Worm (Caenorhabditis elegans) whole organism, L1 larva: ENCODE measurements around the gene EGAP2.2.

ENCODE experiments used
- aly-2 ChIP-seq: fragments of 150-350 bp; optimal IDR thresholded peaks from 2 replicates; lab custom pipeline; 2014; ENCODE audit warnings: missing biosample characterization, missing genetic modification characterization
- ama-1 ChIP-seq: fragments of 150-350 bp; optimal IDR thresholded peaks from 2 replicates; lab custom pipeline; 2014
- blmp-1 ChIP-seq: fragments of 150-350 bp; optimal IDR thresholded peaks from 2 replicates; lab custom pipeline; 2014; ENCODE audit warnings: missing biosample characterization, missing genetic modification characterization
- ceh-8 ChIP-seq: fragments of 200-800 bp; sonication (Bioruptor generic); optimal IDR thresholded peaks from 2 replicates; lab custom pipeline; 2018; ENCODE audit warnings: mild to moderate bottlenecking, missing genetic modification characterization, moderate library complexity, missing compliant biosample characterization
- ces-1 ChIP-seq: fragments of 150-350 bp; optimal IDR thresholded peaks from 2 replicates; lab custom pipeline; 2014; ENCODE audit warnings: missing biosample characterization, missing genetic modification reagents, missing genetic modification characterization
- egl-27 ChIP-seq, 2 experiments: fragments of 150-350 bp in 1 of 2; sonication (generic microtip); optimal IDR thresholded peaks; 3 replicates each; lab custom pipeline; 2017 to 2018; ENCODE audit warnings: missing biosample characterization in 2 of 2, missing genetic modification characterization in 2 of 2, missing genetic modification reagents in 2 of 2
- lin-15B ChIP-seq: fragments of 150-350 bp; sonication (generic microtip); optimal IDR thresholded peaks from 3 replicates; lab custom pipeline; 2014; ENCODE audit warnings: missing biosample characterization, missing genetic modification characterization
- mdl-1 ChIP-seq, 2 experiments: fragments of 150-350 bp; optimal IDR thresholded peaks; 2 replicates each; lab custom pipeline; 2014 to 2017; ENCODE audit warnings: missing biosample characterization in 2 of 2, missing genetic modification characterization in 2 of 2, inconsistent platforms in 1 of 2
- mep-1 ChIP-seq: fragments of 150-350 bp; optimal IDR thresholded peaks from 2 replicates; lab custom pipeline; 2014; ENCODE audit warnings: missing biosample characterization, missing genetic modification characterization
- unc-62 ChIP-seq: fragments of 150-350 bp; optimal IDR thresholded peaks from 2 replicates; lab custom pipeline; 2014; ENCODE audit warnings: missing biosample characterization, missing genetic modification reagents, missing genetic modification characterization
- zag-1 ChIP-seq: fragments of 150-350 bp; optimal IDR thresholded peaks from 2 replicates; lab custom pipeline; 2014; ENCODE audit warnings: missing biosample characterization, missing genetic modification characterization
- ztf-11 ChIP-seq, 2 experiments: sonication (generic microtip); optimal IDR thresholded peaks; 2 replicates each; lab custom pipeline; 2016 to 2017; ENCODE audit warnings: missing genetic modification characterization in 2 of 2, missing biosample characterization in 1 of 2, missing compliant biosample characterization in 1 of 2

DNA sequence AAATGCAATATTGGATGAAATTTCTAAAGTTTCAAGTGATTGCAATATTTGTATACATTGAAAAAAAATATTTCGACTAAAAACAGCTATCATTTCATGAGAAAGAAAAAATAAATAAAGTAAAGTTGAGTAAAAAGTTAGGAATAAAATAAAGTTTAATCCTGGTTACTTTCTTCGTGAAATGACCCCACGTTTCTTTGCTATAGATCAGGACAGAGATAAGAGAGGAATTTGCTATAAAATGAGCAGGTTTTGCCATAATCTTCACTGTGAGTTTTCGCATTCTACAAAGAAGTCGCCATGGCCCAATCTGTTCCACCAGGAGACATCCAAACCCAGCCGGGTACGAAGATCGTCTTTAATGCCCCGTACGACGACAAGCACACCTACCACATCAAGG lies 35.6 kb upstream of the EGAP2.2 start, which contains the start of gene msp-49:
- no peak for TF ChIP-seq aly-2 (tag; lab: Kevin White, UChicago)
- no peak for TF ChIP-seq mep-1
- no peak for TF ChIP-seq unc-62
- TF ChIP-seq ztf-11 (tag; optimal IDR thresholded peaks at IDR 0.05; lab: Kevin White, UChicago): no peak
- TF ChIP-seq egl-27 (tag; optimal IDR thresholded peaks at IDR 0.05; lab: Kevin White, UChicago): no peak
- no peak for TF ChIP-seq zag-1 (tag; lab: Kevin White, UChicago)
- no peak for TF ChIP-seq mdl-1 (tag; optimal IDR thresholded peaks at IDR 0.05; lab: Kevin White, UChicago)
- TF ChIP-seq ceh-8 (GFP tag; lab: Kevin White, UChicago): no peak
- no peak for TF ChIP-seq ces-1 (GFP tag; lab: Kevin White, UChicago)
- TF ChIP-seq lin-15B: no peak
- TF ChIP-seq blmp-1 (tag; lab: Kevin White, UChicago): no peak
- no peak for TF ChIP-seq ama-1 (lab: Kevin White, UChicago)
